Worm (Caenorhabditis elegans) whole organism, L1 larva: Measurements from ENCODE around the gene K07H8.9.

Source experiments
- C16A3.4 ChIP-seq: fragments of 150-350 bp; optimal IDR thresholded peaks from 2 replicates; lab custom pipeline; 2014; ENCODE audit warnings: missing biosample characterization, missing genetic modification characterization
- F16B12.6 ChIP-seq: fragments of 150-350 bp; optimal IDR thresholded peaks from 2 replicates; lab custom pipeline; 2014; ENCODE audit warnings: missing biosample characterization, missing genetic modification characterization
- alr-1 ChIP-seq: fragments of 200-800 bp; sonication (Bioruptor generic); optimal IDR thresholded peaks from 2 replicates; lab custom pipeline; 2018; ENCODE audit warnings: borderline replicate concordance, mild to moderate bottlenecking, missing genetic modification characterization, missing compliant biosample characterization
- aly-2 ChIP-seq: fragments of 150-350 bp; optimal IDR thresholded peaks from 2 replicates; lab custom pipeline; 2014; ENCODE audit warnings: missing biosample characterization, missing genetic modification characterization
- blmp-1 ChIP-seq: fragments of 150-350 bp; optimal IDR thresholded peaks from 2 replicates; lab custom pipeline; 2014; ENCODE audit warnings: missing biosample characterization, missing genetic modification characterization
- ceh-88 ChIP-seq: fragments of 200-800 bp; sonication (Bioruptor generic); IDR thresholded peaks from 2 replicates; pipeline ENCODE4 v1.3.6; 2022; ENCODE audit warnings: missing genetic modification characterization, missing compliant biosample characterization
- dsc-1 ChIP-seq: sonication (generic microtip); optimal IDR thresholded peaks from 2 replicates; lab custom pipeline; 2016; ENCODE audit warnings: mild to moderate bottlenecking, missing genetic modification characterization, missing compliant biosample characterization
- efl-1 ChIP-seq, 4 experiments: fragments of 150-350 bp; optimal IDR thresholded peaks in 3 of 4; peaks in 1 of 4; 1 replicate in 1 of 4; 2 replicates in 3 of 4; lab custom pipeline; 2014; ENCODE audit warnings: missing biosample characterization in 2 of 4, missing genetic modification characterization in 2 of 4, missing genetic modification reagents in 2 of 4
- efl-3 ChIP-seq: fragments of 200-800 bp; sonication (Bioruptor generic); optimal IDR thresholded peaks from 2 replicates; lab custom pipeline; 2018; ENCODE audit warnings: mild to moderate bottlenecking, missing genetic modification characterization, missing compliant biosample characterization
- elt-3 ChIP-seq, 6 experiments: fragments of 150-350 bp in 1 of 6; sonication (generic microtip); optimal IDR thresholded peaks; 2 replicates each; lab custom pipeline; 2017 to 2018; ENCODE audit warnings: missing biosample characterization in 6 of 6, missing genetic modification characterization in 6 of 6, inconsistent platforms in 1 of 6
- fkh-4 ChIP-seq: sonication (generic microtip); optimal IDR thresholded peaks from 2 replicates; lab custom pipeline; 2016; ENCODE audit warnings: missing compliant biosample characterization, missing genetic modification characterization, borderline replicate concordance
- fkh-8 ChIP-seq: sonication (generic microtip); optimal IDR thresholded peaks from 2 replicates; lab custom pipeline; 2016; ENCODE audit warnings: mild to moderate bottlenecking, missing genetic modification characterization, missing compliant biosample characterization
- hlh-17 ChIP-seq: fragments of 200-800 bp; sonication (Bioruptor generic); optimal IDR thresholded peaks from 2 replicates; lab custom pipeline; 2018; ENCODE audit warnings: missing genetic modification characterization, mild to moderate bottlenecking, missing compliant biosample characterization, moderate library complexity, borderline replicate concordance
- hpl-2 ChIP-seq: fragments of 150-350 bp; optimal IDR thresholded peaks from 2 replicates; lab custom pipeline; 2014; ENCODE audit warnings: missing biosample characterization, missing genetic modification reagents, missing genetic modification characterization
- isw-1 ChIP-seq: fragments of 200-800 bp; sonication (Bioruptor generic); IDR thresholded peaks from 2 replicates; pipeline ENCODE4 v1.3.6; 2022; ENCODE audit warnings: missing genetic modification characterization, missing compliant biosample characterization
- lin-14 ChIP-seq: fragments of 200-800 bp; sonication (Bioruptor generic); optimal IDR thresholded peaks from 2 replicates; lab custom pipeline; 2018; ENCODE audit warnings: mild to moderate bottlenecking, missing genetic modification characterization, moderate library complexity, missing compliant biosample characterization
- mab-9 ChIP-seq: fragments of 200-800 bp; sonication (Bioruptor generic); IDR thresholded peaks from 2 replicates; pipeline ENCODE4 v1.3.6; 2022; ENCODE audit warnings: missing genetic modification reagents, missing genetic modification characterization, missing compliant biosample characterization
- mdl-1 ChIP-seq, 2 experiments: fragments of 150-350 bp; optimal IDR thresholded peaks; 2 replicates each; lab custom pipeline; 2014 to 2017; ENCODE audit warnings: missing biosample characterization in 2 of 2, missing genetic modification characterization in 2 of 2, inconsistent platforms in 1 of 2
- mef-2 ChIP-seq: fragments of 150-350 bp; optimal IDR thresholded peaks from 2 replicates; lab custom pipeline; 2014; ENCODE audit warnings: missing biosample characterization, missing genetic modification characterization
- nhr-237 ChIP-seq: fragments of 150-350 bp; optimal IDR thresholded peaks from 2 replicates; lab custom pipeline; 2014; ENCODE audit warnings: missing biosample characterization, missing genetic modification characterization
- nhr-47 ChIP-seq: sonication (generic microtip); optimal IDR thresholded peaks from 2 replicates; lab custom pipeline; 2016; ENCODE audit warnings: mild to moderate bottlenecking, missing genetic modification characterization, moderate library complexity, missing compliant biosample characterization
- nhr-85 ChIP-seq: sonication (generic microtip); peaks from one replicate; lab custom pipeline; 2016; ENCODE audit warnings: missing genetic modification characterization, inconsistent platforms, missing compliant biosample characterization
- pag-3 ChIP-seq: sonication (generic microtip); optimal IDR thresholded peaks from 2 replicates; lab custom pipeline; 2017; ENCODE audit warnings: missing genetic modification characterization, mild to moderate bottlenecking, missing compliant biosample characterization, antibody characterized with exemption, borderline replicate concordance; ENCODE audit not compliant: insufficient read depth
- rnt-1 ChIP-seq: sonication (generic microtip); optimal IDR thresholded peaks from 2 replicates; lab custom pipeline; 2016; ENCODE audit warnings: mild to moderate bottlenecking, missing genetic modification characterization, moderate library complexity, missing compliant biosample characterization
- snpc-4 ChIP-seq: fragments of 150-350 bp; optimal IDR thresholded peaks from 2 replicates; lab custom pipeline; 2014; ENCODE audit warnings: missing biosample characterization, missing genetic modification characterization
- swsn-7 ChIP-seq: sonication (generic microtip); optimal IDR thresholded peaks from 2 replicates; lab custom pipeline; 2016; ENCODE audit warnings: missing genetic modification characterization, missing compliant biosample characterization
- unc-98 ChIP-seq: fragments of 200-800 bp; sonication (Bioruptor generic); IDR thresholded peaks from 2 replicates; pipeline ENCODE4 v1.3.6; 2022; ENCODE audit warnings: missing genetic modification characterization, missing compliant biosample characterization
- xbp-1 ChIP-seq: sonication (generic microtip); optimal IDR thresholded peaks from 2 replicates; lab custom pipeline; 2016; ENCODE audit warnings: missing genetic modification characterization, missing compliant biosample characterization
- ztf-11 ChIP-seq, 2 experiments: sonication (generic microtip); optimal IDR thresholded peaks; 2 replicates each; lab custom pipeline; 2016 to 2017; ENCODE audit warnings: missing genetic modification characterization in 2 of 2, missing biosample characterization in 1 of 2, missing compliant biosample characterization in 1 of 2

The K07H8.9 gene

ce11 chrIV:8247341-8247740 lies 38.9 kb downstream of the K07H8.9 start:
- TF ChIP-seq lin-14 (GFP tag; lab: Kevin White, UChicago) (peak; percentile 17), mab-9 (no peak), F16B12.6 (tag; lab: Kevin White, UChicago) (no peak), mef-2 (tag; lab: Kevin White, UChicago) (no peak), nhr-85 (tag; lab: Kevin White, UChicago) (peak; percentile 81), ceh-88 (no peak), xbp-1 (tag; lab: Kevin White, UChicago) (no peak)

ce11 chrIV:8244112-8244511 lies 42.2 kb downstream of the K07H8.9 start, which contains the start of gene T09A12.1:
Gene T09A12.1 (plus strand): TSS chrIV:8244412.
- TF ChIP-seq C16A3.4 (tag; lab: Kevin White, UChicago), result no peak

DNA sequence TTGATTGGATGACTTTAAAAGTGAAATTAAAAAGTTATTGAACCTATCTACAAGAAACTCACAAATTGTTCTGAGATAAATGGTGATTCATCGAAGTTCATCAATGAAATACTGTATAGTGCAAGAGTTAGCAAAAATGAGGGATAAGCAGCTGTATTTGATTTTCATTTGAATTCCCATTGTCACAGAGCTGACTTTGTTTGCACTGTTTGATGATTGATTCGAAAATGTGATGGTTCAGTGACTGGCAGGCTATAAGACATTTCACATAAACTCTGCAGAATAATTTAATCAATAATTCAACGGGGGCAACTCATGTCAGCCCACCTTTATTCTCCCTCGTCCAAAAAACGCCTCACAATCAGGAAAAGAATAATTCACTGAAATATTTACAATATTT lies 42.7 kb downstream of the K07H8.9 start, which contains the start of gene T09A12.8:
T09A12.8 (minus strand) TSS at position 101 of the 400 bp plus-strand sequence.
- TF ChIP-seq ztf-11 (tag; optimal IDR thresholded peaks at IDR 0.05; lab: Kevin White, UChicago) (no peak), unc-98 (GFP tag; lab: Robert Waterston, UW) (no peak), hlh-17 (no peak), alr-1 (tag; lab: Kevin White, UChicago) (no peak), rnt-1 (tag; lab: Kevin White, UChicago) (no peak), hpl-2 (GFP tag; lab: Kevin White, UChicago) (no peak), efl-3 (GFP tag; lab: Kevin White, UChicago) (no peak), fkh-4 (tag; lab: Kevin White, UChicago) (no peak), pag-3 (tag; lab: Kevin White, UChicago) (no peak), fkh-8 (no peak), nhr-237 (tag; lab: Kevin White, UChicago) (no peak), elt-3 (tag; optimal IDR thresholded peaks at IDR 0.05; lab: Kevin White, UChicago) (no peak), dsc-1 (no peak), mef-2 (tag; lab: Kevin White, UChicago) (no peak), isw-1 (GFP tag; lab: Robert Waterston, UW) (no peak), snpc-4 (tag; lab: Kevin White, UChicago) (no peak)

DNA sequence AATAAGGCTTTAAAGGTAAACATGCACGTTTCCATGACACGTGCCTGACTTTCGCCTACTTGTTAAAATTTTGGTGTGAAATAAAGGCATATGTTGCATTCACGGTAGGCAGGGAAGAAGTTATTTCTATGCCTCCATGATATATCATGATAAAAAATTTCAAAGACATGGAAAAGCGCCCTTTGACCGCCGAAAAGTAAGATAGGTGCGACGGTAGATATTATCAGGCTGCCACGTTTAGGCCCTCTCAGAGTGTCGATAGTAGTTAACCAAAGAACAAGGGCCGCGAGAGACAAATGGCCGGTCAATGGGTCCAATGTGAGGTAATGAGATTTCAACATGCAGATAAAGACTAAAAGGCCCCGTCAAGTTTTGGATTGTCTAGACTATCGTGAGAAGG lies 43.1 kb downstream of the K07H8.9 start:
- TF ChIP-seq dsc-1 (no peak), elt-3 (tag; optimal IDR thresholded peaks at IDR 0.05; lab: Kevin White, UChicago) (no peak), blmp-1 (tag; lab: Kevin White, UChicago) (peak; percentile 15), rnt-1 (tag; lab: Kevin White, UChicago) (peak; percentile 3), nhr-85 (tag; lab: Kevin White, UChicago) (peak; percentile 84), efl-1 (optimal IDR thresholded peaks at IDR 0.05; lab: Kevin White, UChicago) (no peak), efl-1 (GFP tag; optimal IDR thresholded peaks at IDR 0.05 in 1 of 2; lab: Kevin White, UChicago) (peak in 1 of 2 experiments; percentile 70)

DNA sequence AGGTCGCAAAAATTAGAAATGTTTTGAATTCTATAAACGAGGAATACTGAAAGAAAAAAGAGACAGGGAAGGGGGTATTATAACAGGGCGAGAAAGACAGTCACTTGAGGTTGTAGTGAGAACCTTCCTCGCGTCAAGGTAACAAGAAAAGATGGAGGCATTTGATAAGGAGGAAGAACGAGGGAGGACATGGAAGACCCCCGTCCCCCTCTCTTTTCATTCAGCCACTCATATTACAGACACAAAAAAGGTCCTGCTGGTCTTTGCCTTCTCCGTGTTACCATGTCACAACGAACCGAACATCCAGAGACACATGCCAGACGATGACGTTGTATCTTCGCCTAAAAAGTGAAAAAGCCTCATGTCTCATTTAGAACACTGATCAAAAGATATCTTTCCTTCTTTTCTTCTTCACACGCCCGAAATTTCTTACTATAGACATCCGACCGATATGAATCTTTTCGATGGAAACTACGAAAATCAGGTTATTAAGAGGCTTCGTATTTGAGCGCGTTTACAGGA lies 44.9 kb downstream of the K07H8.9 start:
- TF ChIP-seq pag-3 (tag; lab: Kevin White, UChicago) (no peak), mdl-1 (tag; optimal IDR thresholded peaks at IDR 0.05; lab: Kevin White, UChicago) (no peak), blmp-1 (tag; lab: Kevin White, UChicago) (peak; percentile 76), nhr-47 (tag; lab: Kevin White, UChicago) (no peak), hlh-17 (no peak), efl-1 (optimal IDR thresholded peaks at IDR 0.05; lab: Kevin White, UChicago) (no peak), efl-1 (GFP tag; optimal IDR thresholded peaks at IDR 0.05 in 1 of 2; lab: Kevin White, UChicago) (peak in 1 of 2 experiments; percentile 88), efl-3 (GFP tag; lab: Kevin White, UChicago) (no peak), dsc-1 (no peak), nhr-85 (tag; lab: Kevin White, UChicago) (peak; percentile 49), aly-2 (tag; lab: Kevin White, UChicago) (no peak), lin-14 (GFP tag; lab: Kevin White, UChicago) (peak; percentile 58), swsn-7 (tag; lab: Kevin White, UChicago) (no peak)
